Fruit fly (Drosophila melanogaster): Measurements from ENCODE around the gene CG31415.

CG31415 gene

DNA sequence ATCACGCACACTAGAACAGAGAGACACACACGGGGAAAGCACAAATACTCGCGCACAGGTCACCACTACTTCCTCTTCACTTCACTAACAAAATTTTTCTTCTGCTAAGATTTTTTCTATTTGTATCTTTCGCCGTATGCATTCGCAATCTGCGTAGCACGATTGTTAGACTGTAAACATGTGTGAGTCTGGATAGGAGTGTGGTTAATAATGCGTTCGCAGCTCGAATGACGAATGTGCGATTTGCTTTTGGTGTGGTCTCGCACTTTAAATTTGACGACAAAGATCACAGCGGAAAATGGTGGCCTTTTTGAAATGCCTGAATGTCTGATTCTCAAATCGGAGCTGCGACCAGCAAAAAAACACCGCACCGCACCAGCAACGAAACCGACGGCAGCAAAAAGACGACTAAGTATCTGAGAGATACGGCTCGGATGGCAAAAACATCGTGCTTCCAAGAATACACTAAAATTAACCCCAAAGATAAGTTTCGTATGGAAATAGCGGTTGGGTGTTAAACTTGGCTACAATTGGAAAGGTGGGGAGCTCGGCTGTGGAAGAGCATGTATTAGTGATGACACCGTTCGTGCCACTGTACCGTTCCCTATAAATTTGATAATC lies 38.2 kb upstream of the CG31415 start, which contains the start of gene Unc-115a (continued):
- no peak for TF ChIP-seq CG13894 (tag; optimal IDR thresholded peaks at IDR 0.05)
- TF ChIP-seq CG14965 (GFP tag; optimal IDR thresholded peaks at IDR 0.05; ENCODE audit: borderline replicate concordance), result no peak
- TF ChIP-seq CG8478 (optimal IDR thresholded peaks at IDR 0.05), result no peak
- TF ChIP-seq Awh (GFP tag; IDR thresholded peaks at IDR 0.05), result no peak
- TF ChIP-seq eyg (GFP tag; optimal IDR thresholded peaks at IDR 0.05), result peak; percentile 55
- no peak for TF ChIP-seq ttk (GFP tag; IDR thresholded peaks at IDR 0.05)
- TF ChIP-seq CG7271 (tag; optimal IDR thresholded peaks at IDR 0.05), result no peak
- peak; percentile 73 for TF ChIP-seq CG15601 (tag; optimal IDR thresholded peaks at IDR 0.05)
- no peak for TF ChIP-seq CG7372 (GFP tag; IDR thresholded peaks at IDR 0.05)
- peak; percentile 61 for TF ChIP-seq repo (GFP tag; optimal IDR thresholded peaks at IDR 0.05)
- TF ChIP-seq CG9797 (GFP tag; optimal IDR thresholded peaks at IDR 0.05), result peak; percentile 84
- no peak for TF ChIP-seq Dll (GFP tag; IDR thresholded peaks at IDR 0.05; ENCODE audit: partially characterized antibody)
- TF ChIP-seq CG13624 (GFP tag; optimal IDR thresholded peaks at IDR 0.05), result peak; percentile 78
- TF ChIP-seq ato (GFP tag; IDR thresholded peaks at IDR 0.05; ENCODE audit: partially characterized antibody), result no peak
- peak; percentile 59 for TF ChIP-seq phol (tag; optimal IDR thresholded peaks at IDR 0.05)
- peak; percentile 73 for TF ChIP-seq gro (GFP tag; optimal IDR thresholded peaks at IDR 0.05)
- no peak for TF ChIP-seq CG8359 (GFP tag; optimal IDR thresholded peaks at IDR 0.05; ENCODE audit: borderline replicate concordance)
- no peak for TF ChIP-seq Opbp (GFP tag; IDR thresholded peaks at IDR 0.05; ENCODE audit: partially characterized antibody)
- no peak for TF ChIP-seq CG42726 (GFP tag; IDR thresholded peaks at IDR 0.05; ENCODE audit: partially characterized antibody)
- TF ChIP-seq E2f2 (GFP tag; IDR thresholded peaks at IDR 0.05), result no peak
- TF ChIP-seq aop (GFP tag; IDR thresholded peaks at IDR 0.05), result no peak
- no peak for TF ChIP-seq cas (GFP tag; IDR thresholded peaks at IDR 0.05)
- no peak for TF ChIP-seq CG3407 (GFP tag; optimal IDR thresholded peaks at IDR 0.05)
- TF ChIP-seq maf-S (GFP tag; optimal IDR thresholded peaks at IDR 0.05), result peak; percentile 31
- no peak for TF ChIP-seq ap (GFP tag; IDR thresholded peaks at IDR 0.05)
- TF ChIP-seq Dip3 (GFP tag; optimal IDR thresholded peaks at IDR 0.05), result peak; percentile 25
- TF ChIP-seq CG3163 (GFP tag; optimal IDR thresholded peaks at IDR 0.05), result peak; percentile 58
- peak; percentile 32 for TF ChIP-seq da (GFP tag; optimal IDR thresholded peaks at IDR 0.05)
- no peak for TF ChIP-seq CG16815 (GFP tag; optimal IDR thresholded peaks at IDR 0.05)
- peak; percentile 20 for TF ChIP-seq Elba2 (GFP tag; optimal IDR thresholded peaks at IDR 0.05)
- TF ChIP-seq CG7987 (GFP tag; optimal IDR thresholded peaks at IDR 0.05), result peak; percentile 67
- TF ChIP-seq grn (GFP tag; optimal IDR thresholded peaks at IDR 0.05), result peak; percentile 70
- peak; percentile 62 for TF ChIP-seq CG12769 (tag; optimal IDR thresholded peaks at IDR 0.05)
- no peak for TF ChIP-seq cato (GFP tag; optimal IDR thresholded peaks at IDR 0.05; ENCODE audit: borderline replicate concordance)
- TF ChIP-seq CG4820 (GFP tag; optimal IDR thresholded peaks at IDR 0.05), result no peak
- peak; percentile 36 for TF ChIP-seq NfI (GFP tag; optimal IDR thresholded peaks at IDR 0.05)
- TF ChIP-seq nmo (GFP tag; optimal IDR thresholded peaks at IDR 0.05), result peak; percentile 63
- peak; percentile 36 to 47 for TF ChIP-seq dpn (GFP tag; optimal IDR thresholded peaks at IDR 0.05)
- TF ChIP-seq Hmx (GFP tag; optimal IDR thresholded peaks at IDR 0.05), result no peak
- TF ChIP-seq Mes4 (GFP tag; optimal IDR thresholded peaks at IDR 0.05), result peak; percentile 61
- peak; percentile 92 for TF ChIP-seq Lhr (GFP tag; optimal IDR thresholded peaks at IDR 0.05)
- no peak for TF ChIP-seq mld (GFP tag; IDR thresholded peaks at IDR 0.05; ENCODE audit: partially characterized antibody)
- TF ChIP-seq fru (optimal IDR thresholded peaks at IDR 0.05), result no peak
- no peak for TF ChIP-seq CG17802 (tag; optimal IDR thresholded peaks at IDR 0.05)
- no peak for TF ChIP-seq CG9215 (GFP tag; IDR thresholded peaks at IDR 0.05)
- TF ChIP-seq ems (GFP tag; optimal IDR thresholded peaks at IDR 0.05), result peak; percentile 17
- TF ChIP-seq Ada2b (GFP tag; IDR thresholded peaks at IDR 0.05), result no peak
- TF ChIP-seq CG7745 (tag; optimal IDR thresholded peaks at IDR 0.05), result no peak
- peak; percentile 37 for TF ChIP-seq CG16863 (GFP tag; optimal IDR thresholded peaks at IDR 0.05)
- TF ChIP-seq caup (GFP tag; optimal IDR thresholded peaks at IDR 0.05; ENCODE audit: severe bottlenecking), result peak; percentile 61
